Worm (Caenorhabditis elegans) whole organism, L3 larva: ENCODE results near the gene F20B6.10.

Source experiments
- R02D3.7 ChIP-seq: fragments of 150-350 bp; optimal IDR thresholded peaks from 2 replicates; lab custom pipeline; 2014; ENCODE audit warnings: missing biosample characterization, missing genetic modification characterization
- aly-2 ChIP-seq: fragments of 150-350 bp; optimal IDR thresholded peaks from 2 replicates; lab custom pipeline; 2014; ENCODE audit warnings: missing biosample characterization, missing genetic modification characterization
- ama-1 ChIP-seq: fragments of 150-350 bp; optimal IDR thresholded peaks from 2 replicates; lab custom pipeline; 2018
- ceh-16 ChIP-seq: sonication (generic microtip); optimal IDR thresholded peaks from 2 replicates; lab custom pipeline; 2017; ENCODE audit warnings: missing biosample characterization, missing genetic modification characterization
- ceh-28 ChIP-seq: fragments of 150-350 bp; optimal IDR thresholded peaks from 2 replicates; lab custom pipeline; 2014; ENCODE audit warnings: missing biosample characterization, missing genetic modification reagents, missing genetic modification characterization
- ceh-82 ChIP-seq: fragments of 150-350 bp; optimal IDR thresholded peaks from 2 replicates; lab custom pipeline; 2014; ENCODE audit warnings: missing biosample characterization, missing genetic modification characterization
- daf-12 ChIP-seq: fragments of 150-350 bp; optimal IDR thresholded peaks from 2 replicates; lab custom pipeline; 2014; ENCODE audit warnings: missing biosample characterization, missing genetic modification reagents, missing genetic modification characterization
- egl-5 ChIP-seq: fragments of 150-350 bp; optimal IDR thresholded peaks from 2 replicates; lab custom pipeline; 2017; ENCODE audit warnings: missing biosample characterization, missing genetic modification reagents, missing genetic modification characterization, inconsistent platforms
- elt-1 ChIP-seq: fragments of 150-350 bp; optimal IDR thresholded peaks from 2 replicates; lab custom pipeline; 2014; ENCODE audit warnings: missing biosample characterization, missing genetic modification characterization
- elt-2 ChIP-seq: sonication (generic microtip); optimal IDR thresholded peaks from 2 replicates; lab custom pipeline; 2016; ENCODE audit warnings: missing genetic modification reagents, mild to moderate bottlenecking, missing genetic modification characterization, missing compliant biosample characterization
- eor-1 ChIP-seq, 2 experiments: fragments of 150-350 bp; optimal IDR thresholded peaks; 2 replicates each; lab custom pipeline; 2014 to 2018; ENCODE audit warnings: missing biosample characterization in 2 of 2, missing genetic modification characterization in 2 of 2
- fkh-10 ChIP-seq: sonication (generic microtip); optimal IDR thresholded peaks from 2 replicates; lab custom pipeline; 2017; ENCODE audit warnings: missing biosample characterization, missing genetic modification reagents, missing genetic modification characterization
- fkh-2 ChIP-seq: fragments of 150-350 bp; optimal IDR thresholded peaks from 2 replicates; lab custom pipeline; 2014; ENCODE audit warnings: missing biosample characterization, missing genetic modification reagents, missing genetic modification characterization
- hmg-11 ChIP-seq: sonication (generic microtip); optimal IDR thresholded peaks from 2 replicates; lab custom pipeline; 2016; ENCODE audit warnings: missing genetic modification characterization, missing compliant biosample characterization
- jun-1 ChIP-seq: fragments of 150-350 bp; optimal IDR thresholded peaks from 2 replicates; lab custom pipeline; 2014; ENCODE audit warnings: missing biosample characterization, missing genetic modification reagents, missing genetic modification characterization
- lin-15B ChIP-seq: fragments of 150-350 bp; optimal IDR thresholded peaks from 2 replicates; lab custom pipeline; 2014; ENCODE audit warnings: missing biosample characterization, missing genetic modification characterization
- lsy-12 ChIP-seq: sonication (generic microtip); optimal IDR thresholded peaks from 2 replicates; lab custom pipeline; 2016; ENCODE audit warnings: mild to moderate bottlenecking, missing genetic modification characterization, missing compliant biosample characterization
- mdl-1 ChIP-seq: fragments of 150-350 bp; optimal IDR thresholded peaks from 2 replicates; lab custom pipeline; 2014; ENCODE audit warnings: missing biosample characterization, missing genetic modification characterization
- mml-1 ChIP-seq: fragments of 150-350 bp; sonication (generic microtip); optimal IDR thresholded peaks from 3 replicates; lab custom pipeline; 2014; ENCODE audit warnings: missing biosample characterization, missing genetic modification characterization
- nfya-1 ChIP-seq: sonication (generic microtip); optimal IDR thresholded peaks from 2 replicates; lab custom pipeline; 2017; ENCODE audit warnings: missing genetic modification characterization, mild to moderate bottlenecking, missing compliant biosample characterization, antibody characterized with exemption, moderate library complexity; ENCODE audit not compliant: insufficient read depth
- nhr-23 ChIP-seq: fragments of 150-350 bp; optimal IDR thresholded peaks from 2 replicates; lab custom pipeline; 2014; ENCODE audit warnings: missing biosample characterization, missing genetic modification reagents, missing genetic modification characterization
- nhr-25 ChIP-seq: sonication (generic microtip); optimal IDR thresholded peaks from 2 replicates; lab custom pipeline; 2017; ENCODE audit warnings: missing biosample characterization, missing genetic modification characterization
- nhr-28 ChIP-seq: fragments of 150-350 bp; optimal IDR thresholded peaks from 2 replicates; lab custom pipeline; 2014; ENCODE audit warnings: missing biosample characterization, missing genetic modification characterization
- nhr-43 ChIP-seq: sonication (generic microtip); optimal IDR thresholded peaks from 2 replicates; lab custom pipeline; 2016; ENCODE audit warnings: mild to moderate bottlenecking, missing genetic modification characterization, missing compliant biosample characterization; ENCODE audit not compliant: poor library complexity, severe bottlenecking
- nhr-76 ChIP-seq: fragments of 150-350 bp; sonication (generic microtip); optimal IDR thresholded peaks from 5 replicates; lab custom pipeline; 2014; ENCODE audit warnings: missing biosample characterization, missing genetic modification characterization
- nhr-77 ChIP-seq: fragments of 150-350 bp; optimal IDR thresholded peaks from 2 replicates; lab custom pipeline; 2014; ENCODE audit warnings: missing biosample characterization, missing genetic modification characterization
- pha-4 ChIP-seq: fragments of 150-350 bp; optimal IDR thresholded peaks from 2 replicates; lab custom pipeline; 2014; ENCODE audit warnings: missing biosample characterization, missing genetic modification reagents, missing genetic modification characterization
- pqm-1 ChIP-seq: fragments of 150-350 bp; optimal IDR thresholded peaks from 2 replicates; lab custom pipeline; 2017; ENCODE audit warnings: missing biosample characterization, missing genetic modification characterization, inconsistent platforms
- sea-2 ChIP-seq: fragments of 150-350 bp; sonication (generic microtip); optimal IDR thresholded peaks from 4 replicates; lab custom pipeline; 2014; ENCODE audit warnings: missing biosample characterization, missing genetic modification reagents, missing genetic modification characterization
- skn-1 ChIP-seq: fragments of 150-350 bp; optimal IDR thresholded peaks from 2 replicates; lab custom pipeline; 2014; ENCODE audit warnings: missing biosample characterization, missing genetic modification characterization
- snpc-4 ChIP-seq: fragments of 150-350 bp; optimal IDR thresholded peaks from 2 replicates; lab custom pipeline; 2014; ENCODE audit warnings: missing biosample characterization, missing genetic modification characterization
- tbx-2 ChIP-seq: sonication (generic microtip); optimal IDR thresholded peaks from 2 replicates; lab custom pipeline; 2016; ENCODE audit warnings: mild to moderate bottlenecking, missing genetic modification characterization, missing compliant biosample characterization
- unc-62 ChIP-seq: fragments of 150-350 bp; sonication (generic microtip); optimal IDR thresholded peaks from 4 replicates; lab custom pipeline; 2014; ENCODE audit warnings: missing biosample characterization, missing genetic modification reagents, missing genetic modification characterization
- zag-1 ChIP-seq: fragments of 150-350 bp; optimal IDR thresholded peaks from 2 replicates; lab custom pipeline; 2014; ENCODE audit warnings: missing biosample characterization, missing genetic modification characterization
- ztf-11 ChIP-seq: fragments of 150-350 bp; optimal IDR thresholded peaks from 2 replicates; lab custom pipeline; 2014; ENCODE audit warnings: missing biosample characterization, missing genetic modification characterization
- ztf-4 ChIP-seq: fragments of 150-350 bp; optimal IDR thresholded peaks from 2 replicates; lab custom pipeline; 2014; ENCODE audit warnings: missing biosample characterization, missing genetic modification characterization

The F20B6.10 gene

DNA sequence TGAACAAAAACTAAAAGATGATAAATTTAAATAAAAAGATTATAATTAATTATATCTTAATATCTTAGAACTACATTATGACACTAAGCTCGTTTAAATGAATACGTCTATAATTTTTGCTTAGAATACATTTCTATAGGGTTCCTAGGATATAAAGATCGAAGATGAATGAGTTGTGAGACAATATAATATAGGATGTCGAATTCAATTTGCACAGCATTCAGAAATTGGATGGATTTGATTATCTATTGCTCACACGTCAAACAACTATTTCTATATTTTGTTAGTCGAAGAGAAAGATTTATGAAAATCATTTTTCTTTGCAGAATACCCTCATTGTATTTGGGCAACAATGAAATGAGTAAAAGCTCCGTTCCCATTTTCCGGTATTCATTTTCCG is 22.0 kb upstream of the F20B6.10 start:
- TF ChIP-seq sea-2 (GFP tag; lab: Kevin White, UChicago) (no peak), fkh-10 (GFP tag; lab: Kevin White, UChicago) (peak; percentile 45)

DNA sequence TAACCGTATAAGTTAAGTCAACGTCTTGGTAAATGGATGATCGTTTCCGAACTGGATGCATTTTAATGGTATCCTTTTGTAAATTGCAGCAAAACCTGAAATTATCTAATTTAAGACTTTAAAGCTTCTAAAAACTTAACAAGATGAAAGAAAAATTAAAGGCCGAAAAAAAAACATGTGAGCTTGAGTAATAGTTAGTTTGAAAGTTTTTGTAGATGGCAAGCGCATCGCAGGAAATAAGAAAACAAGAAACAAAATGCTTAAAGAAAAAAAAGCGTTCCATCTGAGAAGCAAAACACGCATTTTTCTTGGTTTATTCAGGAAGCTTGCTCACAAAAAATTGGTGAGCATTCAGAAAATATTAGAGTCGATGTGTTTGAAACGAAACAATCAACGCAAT is 18.8 kb upstream of the F20B6.10 start, which contains the start of gene rab-37:
Gene rab-37, minus strand, starts transcription at position 101 of the 400 bp plus-strand sequence.
- TF ChIP-seq unc-62 = no peak
- TF ChIP-seq snpc-4 (tag; lab: Kevin White, UChicago) = no peak
- no peak for TF ChIP-seq lin-15B (tag; lab: Kevin White, UChicago)
- no peak for TF ChIP-seq ceh-16 (tag; lab: Kevin White, UChicago)
- TF ChIP-seq fkh-10 (GFP tag; lab: Kevin White, UChicago) = no peak
- no peak for TF ChIP-seq nhr-28 (tag; lab: Kevin White, UChicago)
- TF ChIP-seq ztf-4 (tag; lab: Kevin White, UChicago) = no peak
- no peak for TF ChIP-seq aly-2
- TF ChIP-seq nhr-76 = no peak

DNA sequence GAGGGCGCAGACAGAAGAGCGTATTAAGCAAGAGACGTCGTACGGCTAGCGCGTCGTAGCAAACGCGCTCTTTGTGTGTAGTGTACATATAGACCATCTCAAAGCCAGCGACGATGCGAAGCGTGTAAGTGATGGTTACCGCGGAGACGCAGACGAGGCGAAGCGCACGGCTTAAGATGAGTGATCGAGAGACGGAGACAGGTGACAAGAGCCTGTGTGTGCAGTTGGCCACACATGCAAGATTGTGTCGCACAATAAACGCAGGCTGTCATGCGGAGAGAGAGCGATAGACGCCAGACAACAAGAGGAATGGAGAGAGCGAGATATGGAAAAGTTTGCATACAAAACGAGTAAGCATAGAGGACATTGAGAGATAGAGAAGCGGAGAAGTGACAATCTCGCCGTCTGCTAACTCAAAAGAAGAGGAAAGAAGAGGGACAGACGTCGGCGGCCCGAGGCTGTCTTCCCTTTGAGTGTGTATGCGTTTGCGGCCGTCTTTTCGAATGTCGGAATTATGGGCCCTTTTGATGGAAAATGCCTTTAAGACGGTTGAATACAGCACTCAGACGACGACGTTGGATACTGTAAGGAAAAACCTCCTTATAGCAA is 5.9 kb upstream of the F20B6.10 start:
- TF ChIP-seq R02D3.7 (tag; lab: Kevin White, UChicago) (peak; percentile 51), skn-1 (tag; lab: Kevin White, UChicago) (no peak), nhr-23 (tag; lab: Kevin White, UChicago) (peak; percentile 80), ceh-82 (tag; lab: Kevin White, UChicago) (peak; percentile 54), pqm-1 (tag; lab: Kevin White, UChicago) (peak; percentile 5), eor-1 (tag; optimal IDR thresholded peaks at IDR 0.05; lab: Kevin White, UChicago) (no peak), mml-1 (no peak), ceh-28 (tag; lab: Kevin White, UChicago) (peak; percentile 73), nhr-77 (tag; lab: Kevin White, UChicago) (no peak), daf-12 (tag; lab: Kevin White, UChicago) (no peak), nhr-25 (tag; lab: Kevin White, UChicago) (peak; percentile 85), mdl-1 (tag; lab: Kevin White, UChicago) (peak; percentile 47), zag-1 (tag; lab: Kevin White, UChicago) (peak; percentile 78), nhr-43 (tag; lab: Kevin White, UChicago) (peak; percentile 70), ama-1 (lab: Kevin White, UChicago) (peak; percentile 62), aly-2 (peak; percentile 54), elt-2 (tag; lab: Kevin White, UChicago) (peak; percentile 66), hmg-11 (tag; lab: Kevin White, UChicago) (peak; percentile 97), elt-1 (tag; lab: Kevin White, UChicago) (peak; percentile 32), lsy-12 (tag; lab: Kevin White, UChicago) (peak; percentile 85), snpc-4 (tag; lab: Kevin White, UChicago) (peak; percentile 51), nfya-1 (tag; lab: Kevin White, UChicago) (peak; percentile 75), fkh-2 (tag; lab: Kevin White, UChicago) (no peak), tbx-2 (peak; percentile 82), jun-1 (peak; percentile 64)

DNA sequence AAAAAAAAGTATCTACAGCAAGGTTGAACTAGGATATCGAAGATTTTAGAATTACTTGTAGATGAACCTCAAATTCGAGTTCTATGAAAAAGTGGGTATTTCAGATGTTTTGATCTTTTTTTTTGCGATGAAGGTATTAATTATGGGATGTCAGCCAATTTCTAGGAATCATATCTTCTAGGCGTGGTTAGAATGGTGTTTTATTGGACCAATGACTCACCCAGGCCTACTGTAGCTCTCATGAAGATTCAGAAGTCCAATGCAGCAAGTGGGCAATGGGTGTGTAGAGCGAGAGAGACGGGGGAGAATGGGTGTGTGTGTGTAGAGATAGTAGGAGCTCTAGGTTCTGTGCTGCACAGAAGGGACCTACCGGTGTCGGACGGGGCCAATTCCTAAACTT is 5.2 kb upstream of the F20B6.10 start:
- TF ChIP-seq ztf-4 (tag; lab: Kevin White, UChicago) (no peak), ztf-11 (tag; lab: Kevin White, UChicago) (no peak), elt-2 (tag; lab: Kevin White, UChicago) (no peak), pha-4 (tag; lab: Kevin White, UChicago) (no peak), nfya-1 (tag; lab: Kevin White, UChicago) (peak; percentile 94), unc-62 (no peak), nhr-25 (tag; lab: Kevin White, UChicago) (no peak), ceh-28 (tag; lab: Kevin White, UChicago) (no peak), lin-15B (tag; lab: Kevin White, UChicago) (peak; percentile 23), daf-12 (tag; lab: Kevin White, UChicago) (no peak), egl-5 (tag; lab: Kevin White, UChicago) (no peak)
